Worm (Caenorhabditis elegans): ENCODE results near the gene F17H10.2.

Gene F17H10.2

ce11 chrX:13115694-13116093 lies 2.1 kb downstream of the F17H10.2 start:
- TF ChIP-seq ceh-36 (tag; optimal IDR thresholded peaks at IDR 0.05): no peak
- TF ChIP-seq hnd-1 (tag; optimal IDR thresholded peaks at IDR 0.05): no peak
- TF ChIP-seq F13C5.2 (tag; optimal IDR thresholded peaks at IDR 0.05): no peak
- TF ChIP-seq tra-4 (tag; optimal IDR thresholded peaks at IDR 0.05): no peak
- no peak for TF ChIP-seq hmg-4 (GFP tag; optimal IDR thresholded peaks at IDR 0.05)
- TF ChIP-seq ceh-13 (GFP tag; optimal IDR thresholded peaks at IDR 0.05): no peak
- TF ChIP-seq tbx-37 (GFP tag; conservative IDR thresholded peaks at IDR 0.05): no peak
- TF ChIP-seq hmbx-1 (tag; optimal IDR thresholded peaks at IDR 0.05): no peak
- no peak for TF ChIP-seq flt-1 (GFP tag; IDR thresholded peaks at IDR 0.05)
- TF ChIP-seq tbx-11 (GFP tag; IDR thresholded peaks at IDR 0.05): no peak
- no peak for TF ChIP-seq ama-1 (optimal IDR thresholded peaks at IDR 0.05)
- no peak for TF ChIP-seq pes-1 (GFP tag; IDR thresholded peaks at IDR 0.05)
- TF ChIP-seq aly-1 (tag; optimal IDR thresholded peaks at IDR 0.05): no peak
- TF ChIP-seq sea-1 (GFP tag; conservative IDR thresholded peaks at IDR 0.05): no peak
- no peak for TF ChIP-seq B0310.2 (tag; optimal IDR thresholded peaks at IDR 0.05)
- no peak for TF ChIP-seq scrt-1 (GFP tag; IDR thresholded peaks at IDR 0.05)
- no peak for TF ChIP-seq ets-7 (tag; optimal IDR thresholded peaks at IDR 0.05)

DNA sequence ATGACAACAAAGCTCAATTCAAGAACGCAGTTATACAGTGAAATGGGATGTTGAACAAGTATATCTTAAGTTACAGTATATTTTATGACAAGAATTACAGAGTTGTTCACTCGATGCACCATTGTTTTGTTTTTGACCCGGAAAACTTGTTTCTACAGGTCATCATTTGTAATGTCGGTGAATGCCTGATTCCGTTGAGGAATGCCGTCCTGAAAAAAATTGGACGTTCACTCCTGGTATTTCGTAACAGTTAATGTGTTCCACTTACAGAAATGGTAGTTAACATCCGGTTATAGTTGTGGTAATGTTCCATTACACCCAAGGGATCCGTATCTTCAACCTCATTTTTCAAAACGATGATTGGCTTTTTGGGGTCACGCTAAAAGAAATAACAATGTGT lies 2.8 kb downstream of the F17H10.2 start:
- TF ChIP-seq tbx-37 (GFP tag; conservative IDR thresholded peaks at IDR 0.05): no peak
- TF ChIP-seq tra-4 (tag; optimal IDR thresholded peaks at IDR 0.05): no peak
- TF ChIP-seq tbx-11 (GFP tag; IDR thresholded peaks at IDR 0.05): no peak
- TF ChIP-seq ceh-36 (tag; optimal IDR thresholded peaks at IDR 0.05): no peak
- no peak for TF ChIP-seq F13C5.2 (tag; optimal IDR thresholded peaks at IDR 0.05)
- TF ChIP-seq hmg-4 (GFP tag; optimal IDR thresholded peaks at IDR 0.05): no peak
- TF ChIP-seq scrt-1 (GFP tag; IDR thresholded peaks at IDR 0.05): no peak
- TF ChIP-seq sea-1 (GFP tag; conservative IDR thresholded peaks at IDR 0.05): no peak
- no peak for TF ChIP-seq hmbx-1 (tag; optimal IDR thresholded peaks at IDR 0.05)
- no peak for TF ChIP-seq pes-1 (GFP tag; IDR thresholded peaks at IDR 0.05)
- no peak for TF ChIP-seq hnd-1 (tag; optimal IDR thresholded peaks at IDR 0.05)

- TF ChIP-seq ceh-13 (GFP tag; optimal IDR thresholded peaks at IDR 0.05) (no peak), sea-1 (GFP tag; conservative IDR thresholded peaks at IDR 0.05) (no peak), ama-1 (optimal IDR thresholded peaks at IDR 0.05) (no peak), F13C5.2 (tag; optimal IDR thresholded peaks at IDR 0.05) (no peak)
Observed at ce11 chrX:13119900-13120299, 6.3 kb downstream of the F17H10.2 start.

DNA sequence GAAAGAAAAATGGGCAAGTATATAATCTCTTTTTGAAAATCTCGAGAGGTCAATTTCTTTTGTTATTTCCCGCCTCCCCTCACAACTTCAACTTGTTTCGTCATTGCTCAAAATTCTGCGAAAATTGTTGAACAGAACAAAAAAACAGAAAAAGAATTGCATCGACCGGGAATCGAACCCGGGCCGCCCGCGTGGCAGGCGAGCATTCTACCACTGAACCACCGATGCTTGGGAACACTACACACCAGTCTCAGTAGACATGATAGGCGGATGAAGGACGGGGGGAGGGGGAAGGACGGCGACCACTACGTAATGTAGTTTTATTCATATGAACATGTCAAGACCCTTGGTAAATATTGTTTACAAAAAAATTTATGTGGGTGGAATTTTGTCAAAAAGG lies 7.5 kb downstream of the F17H10.2 start:
- peak; percentile 93 for TF ChIP-seq B0310.2 (tag; optimal IDR thresholded peaks at IDR 0.05)
- peak; percentile 92 for TF ChIP-seq ets-7 (tag; optimal IDR thresholded peaks at IDR 0.05)
- TF ChIP-seq hmbx-1 (tag; optimal IDR thresholded peaks at IDR 0.05): peak; percentile 86
- TF ChIP-seq aly-1 (tag; optimal IDR thresholded peaks at IDR 0.05): peak; percentile 96
- TF ChIP-seq tbx-37 (GFP tag; conservative IDR thresholded peaks at IDR 0.05): peak; percentile 95
- TF ChIP-seq hnd-1 (tag; optimal IDR thresholded peaks at IDR 0.05): peak; percentile 74
- TF ChIP-seq scrt-1 (GFP tag; IDR thresholded peaks at IDR 0.05): peak; percentile 98
- peak; percentile 98 for TF ChIP-seq sea-1 (GFP tag; conservative IDR thresholded peaks at IDR 0.05)
- TF ChIP-seq ama-1 (optimal IDR thresholded peaks at IDR 0.05): no peak
- TF ChIP-seq flt-1 (GFP tag; IDR thresholded peaks at IDR 0.05): peak; percentile 99
- peak; percentile 99 for TF ChIP-seq hmg-4 (GFP tag; optimal IDR thresholded peaks at IDR 0.05)
- TF ChIP-seq F13C5.2 (tag; optimal IDR thresholded peaks at IDR 0.05): peak; percentile 93
- peak; percentile 96 for TF ChIP-seq ceh-36 (tag; optimal IDR thresholded peaks at IDR 0.05)
- TF ChIP-seq tbx-11 (GFP tag; IDR thresholded peaks at IDR 0.05): peak; percentile 98
- TF ChIP-seq pes-1 (GFP tag; IDR thresholded peaks at IDR 0.05): peak; percentile 98
- TF ChIP-seq tra-4 (tag; optimal IDR thresholded peaks at IDR 0.05): peak; percentile 89
- TF ChIP-seq ceh-13 (GFP tag; optimal IDR thresholded peaks at IDR 0.05): peak; percentile 97

DNA sequence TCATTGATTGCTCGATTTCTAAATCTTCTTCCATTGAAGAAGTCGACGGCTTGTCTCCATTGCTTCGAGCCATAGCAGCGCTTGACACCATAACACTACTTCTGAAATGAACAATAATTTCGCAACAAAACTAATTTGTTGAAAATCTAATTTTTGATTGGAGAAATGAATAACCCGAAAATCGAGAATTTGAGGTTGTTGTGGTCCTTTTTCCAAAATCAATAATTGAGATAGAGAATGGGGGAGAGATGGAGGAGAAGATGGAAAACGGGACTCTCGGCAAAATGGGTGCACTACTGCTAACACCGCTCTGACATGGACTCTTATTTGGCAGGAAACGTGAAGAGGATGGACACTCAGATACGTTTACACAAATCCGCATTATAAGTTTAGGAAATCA lies 8.6 kb downstream of the F17H10.2 start, which contains the start of gene snx-17:
Gene snx-17 (minus strand): TSS at position 101 of the 400 bp plus-strand sequence.
- TF ChIP-seq tbx-37 (GFP tag; conservative IDR thresholded peaks at IDR 0.05) (no peak), flt-1 (GFP tag; IDR thresholded peaks at IDR 0.05) (no peak), ama-1 (optimal IDR thresholded peaks at IDR 0.05) (no peak), F13C5.2 (tag; optimal IDR thresholded peaks at IDR 0.05) (no peak), ceh-36 (tag; optimal IDR thresholded peaks at IDR 0.05) (no peak), B0310.2 (tag; optimal IDR thresholded peaks at IDR 0.05) (no peak), hnd-1 (tag; optimal IDR thresholded peaks at IDR 0.05) (no peak), tra-4 (tag; optimal IDR thresholded peaks at IDR 0.05) (no peak), tbx-11 (GFP tag; IDR thresholded peaks at IDR 0.05) (no peak), hmg-4 (GFP tag; optimal IDR thresholded peaks at IDR 0.05) (no peak), sea-1 (GFP tag; conservative IDR thresholded peaks at IDR 0.05) (no peak), pes-1 (GFP tag; IDR thresholded peaks at IDR 0.05) (no peak), aly-1 (tag; optimal IDR thresholded peaks at IDR 0.05) (no peak), ceh-13 (GFP tag; optimal IDR thresholded peaks at IDR 0.05) (no peak), hmbx-1 (tag; optimal IDR thresholded peaks at IDR 0.05) (no peak), scrt-1 (GFP tag; IDR thresholded peaks at IDR 0.05) (no peak), ets-7 (tag; optimal IDR thresholded peaks at IDR 0.05) (no peak)

DNA sequence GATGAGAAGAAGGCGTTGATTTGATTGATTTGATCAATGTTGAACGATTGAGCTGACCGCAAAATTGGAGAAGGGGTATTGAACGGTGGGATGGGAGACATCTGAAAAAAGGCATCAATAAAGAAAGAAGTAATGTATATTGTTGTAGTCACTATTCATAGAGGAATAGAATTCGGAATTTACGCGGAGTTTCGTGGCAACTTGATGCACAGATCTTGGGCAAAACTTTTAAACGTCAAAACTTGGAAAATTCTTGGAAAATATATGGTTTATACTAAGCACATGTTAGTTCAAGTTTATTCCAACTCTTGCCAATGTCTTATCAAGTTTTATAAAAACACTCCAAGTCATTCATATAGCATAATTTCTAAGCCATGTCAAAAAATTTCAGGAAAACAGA lies 12.8 kb downstream of the F17H10.2 start, which contains the start of gene F17H10.4:
Gene F17H10.4 (minus strand): TSS at position 101 of the 400 bp plus-strand sequence.
- TF ChIP-seq hmg-4 (GFP tag; optimal IDR thresholded peaks at IDR 0.05): no peak
- no peak for TF ChIP-seq tbx-37 (GFP tag; conservative IDR thresholded peaks at IDR 0.05)
- TF ChIP-seq ets-7 (tag; optimal IDR thresholded peaks at IDR 0.05): no peak
- no peak for TF ChIP-seq ceh-13 (GFP tag; optimal IDR thresholded peaks at IDR 0.05)
- no peak for TF ChIP-seq hmbx-1 (tag; optimal IDR thresholded peaks at IDR 0.05)
- no peak for TF ChIP-seq hnd-1 (tag; optimal IDR thresholded peaks at IDR 0.05)
- no peak for TF ChIP-seq ceh-36 (tag; optimal IDR thresholded peaks at IDR 0.05)
- TF ChIP-seq F13C5.2 (tag; optimal IDR thresholded peaks at IDR 0.05): no peak
- TF ChIP-seq sea-1 (GFP tag; conservative IDR thresholded peaks at IDR 0.05): no peak
- TF ChIP-seq tbx-11 (GFP tag; IDR thresholded peaks at IDR 0.05): no peak
- TF ChIP-seq ama-1 (optimal IDR thresholded peaks at IDR 0.05): no peak
- no peak for TF ChIP-seq tra-4 (tag; optimal IDR thresholded peaks at IDR 0.05)

ce11 chrX:13129949-13130348 lies 16.4 kb downstream of the F17H10.2 start, which contains the start of gene spin-3:
TSS of gene spin-3 (plus strand) at chrX:13130249.
- TF ChIP-seq tbx-11 (GFP tag; IDR thresholded peaks at IDR 0.05): no peak
- TF ChIP-seq tra-4 (tag; optimal IDR thresholded peaks at IDR 0.05): no peak
- TF ChIP-seq hnd-1 (tag; optimal IDR thresholded peaks at IDR 0.05): no peak
- no peak for TF ChIP-seq hmg-4 (GFP tag; optimal IDR thresholded peaks at IDR 0.05)
- TF ChIP-seq F13C5.2 (tag; optimal IDR thresholded peaks at IDR 0.05): no peak
- no peak for TF ChIP-seq ets-7 (tag; optimal IDR thresholded peaks at IDR 0.05)
- no peak for TF ChIP-seq pes-1 (GFP tag; IDR thresholded peaks at IDR 0.05)
- TF ChIP-seq scrt-1 (GFP tag; IDR thresholded peaks at IDR 0.05): no peak
- no peak for TF ChIP-seq aly-1 (tag; optimal IDR thresholded peaks at IDR 0.05)
- TF ChIP-seq ceh-13 (GFP tag; optimal IDR thresholded peaks at IDR 0.05): no peak
- no peak for TF ChIP-seq tbx-37 (GFP tag; conservative IDR thresholded peaks at IDR 0.05)
- no peak for TF ChIP-seq ama-1 (optimal IDR thresholded peaks at IDR 0.05)
- no peak for TF ChIP-seq hmbx-1 (tag; optimal IDR thresholded peaks at IDR 0.05)

Data from whole organism, early embryonic.